Fruit fly (Drosophila melanogaster) whole organism, embryonic: Measurements from ENCODE around the gene CG7991.
A peak's percentile ranks its signal among the peaks of the same experiment; 100 is the strongest.

Experiments used
- BtbVII ChIP-seq: fragments of 200-800 bp; sonication (Bioruptor generic); optimal IDR thresholded peaks from 3 replicates; lab custom pipeline; 2017; ENCODE audit warnings: missing biosample characterization, mild to moderate bottlenecking, missing genetic modification characterization
- CG10267 ChIP-seq: fragments of 200-800 bp; sonication (Bioruptor generic); optimal IDR thresholded peaks from 2 replicates; lab custom pipeline; 2018; ENCODE audit warnings: missing biosample characterization, mild to moderate bottlenecking, missing genetic modification characterization, moderate library complexity
- CG10979 ChIP-seq: fragments of 200-800 bp; sonication (Bioruptor generic); optimal IDR thresholded peaks from 2 replicates; lab custom pipeline; 2018; ENCODE audit warnings: missing biosample characterization, mild to moderate bottlenecking, missing genetic modification characterization, moderate library complexity
- CG11085 ChIP-seq: fragments of 200-800 bp; sonication (Bioruptor generic); IDR thresholded peaks from 2 replicates; pipeline ENCODE4 v1.3.6; 2022; ENCODE audit warnings: missing biosample characterization, missing genetic modification characterization
- CG11695 ChIP-seq: fragments of 200-800 bp; sonication (Bioruptor generic); IDR thresholded peaks from 3 replicates; pipeline ENCODE4 v1.3.6; 2022; ENCODE audit warnings: missing biosample characterization, missing genetic modification characterization
- CG13775 ChIP-seq: fragments of 200-800 bp; sonication (Bioruptor generic); optimal IDR thresholded peaks from 3 replicates; lab custom pipeline; 2017; ENCODE audit warnings: missing biosample characterization, mild to moderate bottlenecking, missing genetic modification characterization
- CG14710 ChIP-seq: fragments of 200-800 bp; sonication (Bioruptor generic); optimal IDR thresholded peaks from 3 replicates; lab custom pipeline; 2019; ENCODE audit warnings: missing biosample characterization, mild to moderate bottlenecking, missing genetic modification characterization, moderate library complexity
- CG1603 ChIP-seq: fragments of 200-800 bp; sonication (Bioruptor generic); optimal IDR thresholded peaks from 2 replicates; lab custom pipeline; 2019; ENCODE audit warnings: missing biosample characterization, mild to moderate bottlenecking, missing genetic modification characterization, moderate library complexity
- CG16863 ChIP-seq: fragments of 200-800 bp; sonication (Bioruptor generic); optimal IDR thresholded peaks from 3 replicates; lab custom pipeline; 2016; ENCODE audit warnings: missing biosample characterization, missing genetic modification characterization
- CG17829 ChIP-seq: fragments of 200-800 bp; optimal IDR thresholded peaks from 2 replicates; lab custom pipeline; 2019; ENCODE audit warnings: missing biosample characterization, mild to moderate bottlenecking, missing genetic modification characterization, moderate library complexity
- CG2199 ChIP-seq: fragments of 200-800 bp; sonication (Bioruptor generic); IDR thresholded peaks from 3 replicates; pipeline ENCODE4 v1.3.6; 2022; ENCODE audit warnings: missing biosample characterization, missing genetic modification characterization
- CG30403 ChIP-seq: fragments of 200-800 bp; sonication (Bioruptor generic); optimal IDR thresholded peaks from 3 replicates; lab custom pipeline; 2016; ENCODE audit warnings: missing biosample characterization, missing genetic modification characterization
- CG42726 ChIP-seq: fragments of 200-800 bp; sonication (Bioruptor generic); IDR thresholded peaks from 2 replicates; pipeline ENCODE4 v1.3.6; 2022; ENCODE audit warnings: missing biosample characterization, missing genetic modification characterization; ENCODE audit not compliant: partially characterized antibody
- CG6254 ChIP-seq: fragments of 200-800 bp; sonication (Bioruptor generic); optimal IDR thresholded peaks from 3 replicates; lab custom pipeline; 2017; ENCODE audit warnings: mild to moderate bottlenecking, missing biosample characterization, missing genetic modification reagents, missing genetic modification characterization
- CG6683 ChIP-seq: fragments of 200-800 bp; sonication (Bioruptor generic); optimal IDR thresholded peaks from 2 replicates; lab custom pipeline; 2017; ENCODE audit warnings: missing biosample characterization, mild to moderate bottlenecking, missing genetic modification characterization, missing genetic modification reagents
- CG7786 ChIP-seq: fragments of 200-800 bp; sonication (Bioruptor generic); optimal IDR thresholded peaks from 2 replicates; lab custom pipeline; 2016; ENCODE audit warnings: missing biosample characterization, missing genetic modification characterization
- CG7987 ChIP-seq: fragments of 200-800 bp; sonication (Bioruptor generic); optimal IDR thresholded peaks from 2 replicates; lab custom pipeline; 2018; ENCODE audit warnings: missing biosample characterization, mild to moderate bottlenecking, missing genetic modification characterization, moderate library complexity
- CG8924 ChIP-seq: fragments of 200-800 bp; optimal IDR thresholded peaks from 3 replicates; lab custom pipeline; 2019; ENCODE audit warnings: missing biosample characterization, mild to moderate bottlenecking, missing genetic modification characterization, moderate library complexity
- D ChIP-seq, 2 experiments: fragments of 200-800 bp in 1 of 2; fragments of >200 bp in 1 of 2; sonication (Bioruptor generic) in 1 of 2; optimal IDR thresholded peaks; 2 replicates in 1 of 2; 3 replicates in 1 of 2; lab custom pipeline; 2017; ENCODE audit warnings: mild to moderate bottlenecking in 1 of 2, missing biosample characterization in 1 of 2, missing genetic modification characterization in 1 of 2, missing genetic modification reagents in 1 of 2
- Deaf1 ChIP-seq: fragments of 200-800 bp; optimal IDR thresholded peaks from 3 replicates; lab custom pipeline; 2019; ENCODE audit warnings: missing biosample characterization, mild to moderate bottlenecking, missing genetic modification characterization, moderate library complexity
- E2f1 ChIP-seq: fragments of 200-800 bp; sonication (Bioruptor generic); IDR thresholded peaks from 2 replicates; pipeline ENCODE4 v1.3.6; 2022; ENCODE audit warnings: missing biosample characterization, missing genetic modification characterization
- E2f2 ChIP-seq: fragments of 200-800 bp; sonication (Bioruptor generic); IDR thresholded peaks from 2 replicates; pipeline ENCODE4 v1.3.6; 2022; ENCODE audit warnings: missing biosample characterization, missing genetic modification characterization
- Gug ChIP-seq: fragments of 200-800 bp; sonication (Bioruptor generic); IDR thresholded peaks from 4 replicates; pipeline ENCODE4 v1.3.6; 2022; ENCODE audit warnings: missing biosample characterization, missing genetic modification characterization
- HLH4C ChIP-seq: fragments of 200-800 bp; sonication (Bioruptor generic); IDR thresholded peaks from 3 replicates; pipeline ENCODE4 v1.3.6; 2022; ENCODE audit warnings: missing biosample characterization, missing genetic modification characterization; ENCODE audit not compliant: partially characterized antibody
- NC2α ChIP-seq: fragments of 200-800 bp; sonication (Bioruptor generic); optimal IDR thresholded peaks from 2 replicates; lab custom pipeline; 2016; ENCODE audit warnings: missing biosample characterization, missing genetic modification characterization
- NK7.1 ChIP-seq: fragments of 200-800 bp; sonication (Bioruptor generic); optimal IDR thresholded peaks from 3 replicates; lab custom pipeline; 2016; ENCODE audit warnings: missing biosample characterization, missing genetic modification characterization
- Rfx ChIP-seq: fragments of 200-800 bp; sonication (Bioruptor generic); IDR thresholded peaks from 2 replicates; pipeline ENCODE4 v1.3.6; 2022; ENCODE audit warnings: missing biosample characterization, missing genetic modification characterization
- Rx ChIP-seq: fragments of 200-800 bp; sonication (Bioruptor generic); IDR thresholded peaks from 2 replicates; pipeline ENCODE4 v1.3.6; 2022; ENCODE audit warnings: missing biosample characterization, missing genetic modification characterization
- Scr ChIP-seq: fragments of 200-800 bp; sonication (Bioruptor generic); IDR thresholded peaks from 2 replicates; pipeline ENCODE4 v1.3.6; 2022; ENCODE audit warnings: missing biosample characterization, missing genetic modification characterization; ENCODE audit not compliant: partially characterized antibody
- YL-1 ChIP-seq: fragments of 200-800 bp; sonication (Bioruptor generic); optimal IDR thresholded peaks from 3 replicates; lab custom pipeline; 2017; ENCODE audit warnings: missing biosample characterization, mild to moderate bottlenecking, missing genetic modification characterization
- ac ChIP-seq: fragments of 200-800 bp; sonication (Bioruptor generic); optimal IDR thresholded peaks from 3 replicates; lab custom pipeline; 2017; ENCODE audit warnings: missing biosample characterization, mild to moderate bottlenecking, missing genetic modification characterization
- bsh ChIP-seq, 2 experiments: fragments of 200-800 bp; sonication (Bioruptor generic); optimal IDR thresholded peaks; 2 replicates each; lab custom pipeline; 2017 to 2018; ENCODE audit warnings: mild to moderate bottlenecking in 2 of 2, missing biosample characterization in 2 of 2, missing genetic modification characterization in 2 of 2, moderate library complexity in 1 of 2
- dmrt11E ChIP-seq: fragments of 200-800 bp; sonication (Bioruptor generic); optimal IDR thresholded peaks from 3 replicates; lab custom pipeline; 2018; ENCODE audit warnings: missing biosample characterization, mild to moderate bottlenecking, missing genetic modification characterization, moderate library complexity
- eve ChIP-seq, 2 experiments: fragments of >200 bp; optimal IDR thresholded peaks; 2 replicates each; lab custom pipeline; 2017; ENCODE audit warnings: missing biosample characterization in 2 of 2, missing genetic modification characterization in 2 of 2
- eyg ChIP-seq: fragments of 200-800 bp; sonication (Bioruptor generic); optimal IDR thresholded peaks from 3 replicates; lab custom pipeline; 2016; ENCODE audit warnings: missing biosample characterization, missing genetic modification characterization
- hb ChIP-seq: fragments of 200-800 bp; sonication (Bioruptor generic); IDR thresholded peaks from 3 replicates; pipeline ENCODE4 v1.3.6; 2022; ENCODE audit warnings: missing biosample characterization, missing genetic modification characterization; ENCODE audit not compliant: partially characterized antibody
- jing ChIP-seq: fragments of 200-800 bp; sonication (Bioruptor generic); optimal IDR thresholded peaks from 2 replicates; lab custom pipeline; 2018; ENCODE audit warnings: missing biosample characterization, mild to moderate bottlenecking, missing genetic modification characterization
- nau ChIP-seq: fragments of 200-800 bp; sonication (Bioruptor generic); optimal IDR thresholded peaks from 3 replicates; lab custom pipeline; 2017; ENCODE audit warnings: missing biosample characterization, mild to moderate bottlenecking, missing genetic modification characterization, missing genetic modification reagents
- org-1 ChIP-seq: fragments of 200-800 bp; sonication (Bioruptor generic); optimal IDR thresholded peaks from 2 replicates; lab custom pipeline; 2017; ENCODE audit warnings: missing biosample characterization, missing genetic modification characterization
- pb ChIP-seq: fragments of 200-800 bp; sonication (Bioruptor generic); optimal IDR thresholded peaks from 3 replicates; lab custom pipeline; 2016; ENCODE audit warnings: missing biosample characterization, missing genetic modification characterization
- phol ChIP-seq: fragments of 200-800 bp; sonication (Bioruptor generic); optimal IDR thresholded peaks from 3 replicates; lab custom pipeline; 2018; ENCODE audit warnings: missing biosample characterization, mild to moderate bottlenecking, missing genetic modification characterization, moderate library complexity
- ranshi ChIP-seq: fragments of 200-800 bp; sonication (Bioruptor generic); IDR thresholded peaks from 2 replicates; pipeline ENCODE4 v1.3.6; 2022; ENCODE audit warnings: missing biosample characterization, missing genetic modification characterization
- salm ChIP-seq: fragments of 200-800 bp; sonication (Bioruptor generic); optimal IDR thresholded peaks from 2 replicates; lab custom pipeline; 2018; ENCODE audit warnings: missing biosample characterization, mild to moderate bottlenecking, missing genetic modification characterization
- sim ChIP-seq: fragments of 200-800 bp; sonication (Bioruptor generic); IDR thresholded peaks from 2 replicates; pipeline ENCODE4 v1.3.6; 2022; ENCODE audit warnings: missing biosample characterization, missing genetic modification characterization
- tap ChIP-seq: fragments of 200-800 bp; optimal IDR thresholded peaks from 3 replicates; lab custom pipeline; 2019; ENCODE audit warnings: missing biosample characterization, mild to moderate bottlenecking, missing genetic modification characterization, moderate library complexity
- ttk ChIP-seq: fragments of 200-800 bp; sonication (Bioruptor generic); IDR thresholded peaks from 2 replicates; pipeline ENCODE4 v2.1.2; 2022; ENCODE audit warnings: missing biosample characterization, missing genetic modification characterization
- unc-4 ChIP-seq: fragments of 200-800 bp; sonication (Bioruptor generic); IDR thresholded peaks from 2 replicates; pipeline ENCODE4 v1.3.6; 2022; ENCODE audit warnings: missing biosample characterization, missing genetic modification characterization; ENCODE audit not compliant: partially characterized antibody
- zf30C ChIP-seq: fragments of 200-800 bp; sonication (Bioruptor generic); optimal IDR thresholded peaks from 3 replicates; lab custom pipeline; 2018; ENCODE audit warnings: missing biosample characterization, mild to moderate bottlenecking, missing genetic modification characterization

Gene CG7991

DNA sequence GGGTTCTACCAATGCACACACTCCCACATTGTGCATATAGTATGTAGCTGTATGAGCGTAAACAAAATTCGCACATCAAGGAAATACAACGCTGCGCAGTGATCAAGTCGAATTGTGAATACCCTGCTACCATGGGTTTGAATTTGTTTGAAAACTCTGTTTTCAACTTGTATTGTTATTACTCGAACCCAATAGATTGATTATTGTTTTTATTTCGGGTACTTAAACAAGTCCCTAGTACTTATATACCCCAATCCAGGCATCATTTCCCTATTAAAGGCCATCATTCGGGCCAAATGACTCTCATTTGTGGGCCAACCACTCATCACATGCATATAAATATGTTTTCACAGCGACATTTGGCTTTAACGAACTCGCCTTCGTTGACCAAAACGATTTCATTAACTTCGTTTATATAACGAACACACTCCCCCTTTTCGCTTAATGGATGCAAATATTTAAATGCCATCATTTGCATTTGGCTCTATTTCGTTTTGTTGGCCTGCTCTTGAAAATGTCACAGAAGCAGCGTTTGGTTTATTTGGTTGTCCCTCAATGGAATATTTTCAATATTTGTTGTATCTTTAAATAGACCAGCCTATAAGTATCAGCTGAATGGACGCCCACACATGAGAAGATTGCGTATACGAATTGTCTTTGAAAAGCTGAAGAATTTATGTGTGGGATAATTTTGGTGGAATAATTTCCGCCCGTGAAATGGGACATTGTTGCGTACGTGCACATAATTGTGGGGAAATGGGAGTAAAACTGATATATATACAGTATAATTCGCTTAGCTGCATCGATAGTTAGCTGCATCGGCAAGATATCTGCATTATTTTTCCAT is 65.8 kb downstream of the CG7991 start (continued):
- TF ChIP-seq eyg (GFP tag; lab: Kevin White, UChicago) = peak; percentile 6
- TF ChIP-seq CG42726 (GFP tag; lab: Robert Waterston, UW) = no peak
- peak; percentile 67; the same call in 1 of the 2 replicates for TF ChIP-seq CG11085 (GFP tag; lab: Robert Waterston, UW)
- no peak for TF ChIP-seq BtbVII (GFP tag; lab: Kevin White, UChicago)
- TF ChIP-seq CG13775 (GFP tag; lab: Kevin White, UChicago) = no peak
- TF ChIP-seq CG14710 = no peak
- no peak for TF ChIP-seq D (optimal IDR thresholded peaks at IDR 0.05; lab: Kevin White, UChicago)
- no peak for TF ChIP-seq D (GFP tag; optimal IDR thresholded peaks at IDR 0.05; lab: Kevin White, UChicago)
- no peak for TF ChIP-seq CG6683 (GFP tag; lab: Kevin White, UChicago)
- peak; percentile 19 for TF ChIP-seq CG10267
- peak; percentile 67 for TF ChIP-seq CG30403 (GFP tag; lab: Kevin White, UChicago)
- TF ChIP-seq E2f2 (GFP tag; lab: Robert Waterston, UW) = peak; percentile 62
- peak; percentile 72 for TF ChIP-seq tap (tag; lab: Kevin White, UChicago)
- TF ChIP-seq nau (GFP tag; lab: Kevin White, UChicago) = no peak
- TF ChIP-seq NK7.1 = peak; percentile 21
- TF ChIP-seq eve (GFP tag; optimal IDR thresholded peaks at IDR 0.05; lab: Kevin White, UChicago) = no peak
- TF ChIP-seq CG7786 = peak; percentile 69
- peak; percentile 74 for TF ChIP-seq Rx (GFP tag; lab: Robert Waterston, UW)
- TF ChIP-seq bsh (GFP tag; optimal IDR thresholded peaks at IDR 0.05; lab: Kevin White, UChicago) = peak in 1 of 2 experiments; percentile 30
- TF ChIP-seq NC2α (GFP tag; lab: Kevin White, UChicago) = no peak
- TF ChIP-seq Deaf1 (tag; lab: Kevin White, UChicago) = no peak
- no peak for TF ChIP-seq CG6254 (GFP tag; lab: Kevin White, UChicago)
- peak; percentile 50 for TF ChIP-seq jing (GFP tag; lab: Kevin White, UChicago)
- no peak for TF ChIP-seq YL-1 (GFP tag; lab: Kevin White, UChicago)
- peak; percentile 18 for TF ChIP-seq CG17829 (tag; lab: Kevin White, UChicago)
- peak; percentile 72 for TF ChIP-seq ttk (GFP tag; lab: Robert Waterston, UW)
- peak; percentile 31 for TF ChIP-seq org-1 (GFP tag; lab: Kevin White, UChicago)
- no peak for TF ChIP-seq dmrt11E (tag; lab: Kevin White, UChicago)
- TF ChIP-seq sim (GFP tag; lab: Robert Waterston, UW) = no peak
- TF ChIP-seq ac (GFP tag; lab: Kevin White, UChicago) = no peak
- TF ChIP-seq hb (GFP tag; lab: Robert Waterston, UW) = no peak
- TF ChIP-seq CG16863 (GFP tag; lab: Kevin White, UChicago) = peak; percentile 56
- TF ChIP-seq pb = peak; percentile 32
- TF ChIP-seq phol = no peak
- peak; percentile 62 for TF ChIP-seq Gug
- peak; percentile 61 for TF ChIP-seq CG8924 (tag; lab: Kevin White, UChicago)
- peak; percentile 70 for TF ChIP-seq CG1603 (tag; lab: Kevin White, UChicago)
- no peak for TF ChIP-seq CG7987
- TF ChIP-seq E2f1 (GFP tag; lab: Robert Waterston, UW) = peak; percentile 72
- 0 out of 2 replicates have a peak, but pooled peaks have one; percentile 11 for TF ChIP-seq ranshi (GFP tag; lab: Robert Waterston, UW)
- no peak for TF ChIP-seq Scr
- no peak for TF ChIP-seq CG2199 (GFP tag; lab: Robert Waterston, UW)
- no peak for TF ChIP-seq CG10979 (tag; lab: Kevin White, UChicago)
- peak; percentile 85 for TF ChIP-seq CG11695
- TF ChIP-seq unc-4 (GFP tag; lab: Robert Waterston, UW) = no peak
- TF ChIP-seq zf30C (GFP tag; lab: Kevin White, UChicago) = no peak
- TF ChIP-seq salm (tag; lab: Kevin White, UChicago) = peak; percentile 19
- TF ChIP-seq Rfx (GFP tag; lab: Robert Waterston, UW) = peak; percentile 87
- TF ChIP-seq HLH4C (GFP tag; lab: Robert Waterston, UW) = no peak
